Worm (Caenorhabditis elegans) whole organism, young adult: ENCODE measurements around the gene F26D2.14.

Experiments
- B0019.2 ChIP-seq: fragments of 200-800 bp; sonication (Bioruptor generic); conservative IDR thresholded peaks from 2 replicates; pipeline ENCODE4 v1.3.6; 2022; ENCODE audit warnings: missing genetic modification reagents, missing genetic modification characterization, missing compliant biosample characterization
- B0035.1 ChIP-seq: sonication (generic microtip); optimal IDR thresholded peaks from 2 replicates; lab custom pipeline; 2016; ENCODE audit warnings: missing genetic modification characterization, mild to moderate bottlenecking, missing compliant biosample characterization, missing genotype, missing genetic modification reagents
- C06A6.2 ChIP-seq: fragments of 200-800 bp; sonication (Bioruptor generic); conservative IDR thresholded peaks from 2 replicates; pipeline ENCODE4 v1.3.6; 2022; ENCODE audit warnings: missing genetic modification characterization, missing compliant biosample characterization
- C17E4.6 ChIP-seq: fragments of 200-800 bp; sonication (Bioruptor generic); IDR thresholded peaks from 2 replicates; pipeline ENCODE4 v1.3.6; 2022; ENCODE audit warnings: missing genetic modification reagents, missing genetic modification characterization, missing compliant biosample characterization
- F22D6.2 ChIP-seq: sonication (generic microtip); optimal IDR thresholded peaks from 2 replicates; lab custom pipeline; 2016; ENCODE audit warnings: mild to moderate bottlenecking, missing genetic modification characterization, missing compliant biosample characterization
- F37B4.10 ChIP-seq: fragments of 200-800 bp; sonication (Bioruptor generic); IDR thresholded peaks from 2 replicates; pipeline ENCODE4 v1.3.6; 2022; ENCODE audit warnings: missing genetic modification characterization, missing compliant biosample characterization
- F39B2.1 ChIP-seq: fragments of 200-800 bp; sonication (Bioruptor generic); IDR thresholded peaks from 2 replicates; pipeline ENCODE4 v1.3.6; 2022; ENCODE audit warnings: missing genetic modification reagents, missing genetic modification characterization, missing compliant biosample characterization
- F52B5.7 ChIP-seq: sonication (generic microtip); optimal IDR thresholded peaks from 2 replicates; lab custom pipeline; 2016; ENCODE audit warnings: mild to moderate bottlenecking, missing genetic modification characterization, missing compliant biosample characterization
- F57C9.4 ChIP-seq: sonication (generic microtip); optimal IDR thresholded peaks from 2 replicates; lab custom pipeline; 2017; ENCODE audit warnings: mild to moderate bottlenecking, missing genetic modification characterization, missing compliant biosample characterization
- K12H6.12 ChIP-seq: fragments of 200-800 bp; sonication (Bioruptor generic); optimal IDR thresholded peaks from 2 replicates; lab custom pipeline; 2018; ENCODE audit warnings: mild to moderate bottlenecking, missing genetic modification characterization, missing compliant biosample characterization
- Y53F4B.3 ChIP-seq: fragments of 200-800 bp; sonication (Bioruptor generic); IDR thresholded peaks from 2 replicates; pipeline ENCODE4 v1.3.6; 2022; ENCODE audit warnings: missing genetic modification reagents, missing genetic modification characterization, missing compliant biosample characterization
- Y56A3A.18 ChIP-seq: fragments of 200-800 bp; sonication (Bioruptor generic); IDR thresholded peaks from 2 replicates; pipeline ENCODE4 v1.3.6; 2022; ENCODE audit warnings: missing genetic modification reagents, missing genetic modification characterization, missing compliant biosample characterization
- Y67H2A.10 ChIP-seq: fragments of 200-800 bp; sonication (Bioruptor generic); conservative IDR thresholded peaks from 2 replicates; pipeline ENCODE4 v1.3.6; 2022; ENCODE audit warnings: missing genetic modification reagents, missing genetic modification characterization, missing compliant biosample characterization
- Y79H2A.3 ChIP-seq: fragments of 200-800 bp; sonication (Bioruptor generic); conservative IDR thresholded peaks from 2 replicates; pipeline ENCODE4 v1.3.6; 2022; ENCODE audit warnings: missing genetic modification reagents, missing genetic modification characterization, missing compliant biosample characterization
- akir-1 ChIP-seq: fragments of 200-800 bp; sonication (Bioruptor generic); optimal IDR thresholded peaks from 2 replicates; lab custom pipeline; 2018; ENCODE audit warnings: mild to moderate bottlenecking, missing genetic modification characterization, moderate library complexity, missing compliant biosample characterization
- ama-1 ChIP-seq, 3 experiments: fragments of 150-350 bp in 1 of 3; sonication (generic microtip) in 2 of 3; optimal IDR thresholded peaks; 2 replicates each; lab custom pipeline; 2014 to 2018; ENCODE audit warnings: missing biosample characterization in 2 of 3, missing genetic modification characterization in 2 of 3, missing genetic modification reagents in 2 of 3
- attf-5 ChIP-seq: fragments of 200-800 bp; sonication (Bioruptor generic); optimal IDR thresholded peaks from 2 replicates; lab custom pipeline; 2018; ENCODE audit warnings: mild to moderate bottlenecking, missing genetic modification characterization, missing compliant biosample characterization
- attf-6 ChIP-seq: fragments of 200-800 bp; sonication (Bioruptor generic); IDR thresholded peaks from 2 replicates; pipeline ENCODE4 v1.3.6; 2022; ENCODE audit warnings: missing genetic modification reagents, missing genetic modification characterization, missing compliant biosample characterization
- cebp-1 ChIP-seq, 2 experiments: fragments of 200-800 bp in 1 of 2; sonication (Bioruptor generic) in 1 of 2; sonication (generic microtip) in 1 of 2; IDR thresholded peaks in 1 of 2; optimal IDR thresholded peaks in 1 of 2; 2 replicates each; pipeline versions ENCODE4 v1.3.6 to Lab custom; 2017 to 2022; ENCODE audit warnings: missing compliant biosample characterization in 2 of 2, missing genetic modification characterization in 2 of 2, mild to moderate bottlenecking in 1 of 2, missing genetic modification reagents in 1 of 2, moderate library complexity in 1 of 2
- ceh-100 ChIP-seq: fragments of 200-800 bp; sonication (Bioruptor generic); IDR thresholded peaks from 2 replicates; pipeline ENCODE4 v1.3.6; 2022; ENCODE audit warnings: missing genetic modification reagents, missing genetic modification characterization, missing compliant biosample characterization
- ceh-40 ChIP-seq: fragments of 200-800 bp; sonication (Bioruptor generic); IDR thresholded peaks from 2 replicates; pipeline ENCODE4 v1.3.6; 2022; ENCODE audit warnings: missing genetic modification characterization, missing compliant biosample characterization
- ceh-79 ChIP-seq: sonication (generic microtip); optimal IDR thresholded peaks from 2 replicates; lab custom pipeline; 2017; ENCODE audit warnings: mild to moderate bottlenecking, missing genetic modification characterization, missing compliant biosample characterization
- dpff-1 ChIP-seq: sonication (generic microtip); optimal IDR thresholded peaks from 2 replicates; lab custom pipeline; 2017; ENCODE audit warnings: mild to moderate bottlenecking, missing genetic modification characterization, missing compliant biosample characterization
- dpl-1 ChIP-seq: fragments of 150-350 bp; optimal IDR thresholded peaks from 2 replicates; lab custom pipeline; 2014; ENCODE audit warnings: missing biosample characterization, missing genetic modification reagents, missing genetic modification characterization
- efl-1 ChIP-seq: fragments of 150-350 bp; optimal IDR thresholded peaks from 2 replicates; lab custom pipeline; 2014; ENCODE audit warnings: missing biosample characterization, missing genetic modification reagents, missing genetic modification characterization
- egl-18 ChIP-seq: fragments of 200-800 bp; sonication (Bioruptor generic); IDR thresholded peaks from 2 replicates; pipeline ENCODE4 v1.3.6; 2022; ENCODE audit warnings: missing genetic modification reagents, missing genetic modification characterization, missing compliant biosample characterization
- ekl-4 ChIP-seq: fragments of 200-800 bp; sonication (Bioruptor generic); IDR thresholded peaks from 2 replicates; pipeline ENCODE4 v1.3.6; 2022; ENCODE audit warnings: missing genetic modification reagents, missing genetic modification characterization, missing compliant biosample characterization
- fkh-3 ChIP-seq: sonication (generic microtip); optimal IDR thresholded peaks from 2 replicates; lab custom pipeline; 2016; ENCODE audit warnings: mild to moderate bottlenecking, missing genetic modification characterization, missing compliant biosample characterization
- him-1 ChIP-seq: sonication (generic microtip); optimal IDR thresholded peaks from 2 replicates; lab custom pipeline; 2016; ENCODE audit warnings: missing genotype, missing genetic modification reagents, missing genetic modification characterization, missing compliant biosample characterization
- hrde-1 ChIP-seq: sonication (generic microtip); optimal IDR thresholded peaks from 2 replicates; lab custom pipeline; 2016; ENCODE audit warnings: missing genetic modification characterization, mild to moderate bottlenecking, missing compliant biosample characterization, moderate library complexity, missing genotype, missing genetic modification reagents, borderline replicate concordance
- lin-26 ChIP-seq: fragments of 200-800 bp; sonication (Bioruptor generic); IDR thresholded peaks from 2 replicates; pipeline ENCODE4 v1.3.6; 2022; ENCODE audit warnings: missing genetic modification reagents, missing genetic modification characterization, missing compliant biosample characterization
- lin-40 ChIP-seq: sonication (generic microtip); optimal IDR thresholded peaks from 2 replicates; lab custom pipeline; 2016; ENCODE audit warnings: missing genetic modification characterization, mild to moderate bottlenecking, missing compliant biosample characterization, missing genotype, missing genetic modification reagents
- lsl-1 ChIP-seq: fragments of 200-800 bp; sonication (Bioruptor generic); optimal IDR thresholded peaks from 2 replicates; lab custom pipeline; 2018; ENCODE audit warnings: mild to moderate bottlenecking, missing genetic modification characterization, moderate library complexity, missing compliant biosample characterization
- madf-10 ChIP-seq: sonication (generic microtip); optimal IDR thresholded peaks from 2 replicates; lab custom pipeline; 2016; ENCODE audit warnings: mild to moderate bottlenecking, missing genetic modification characterization, missing compliant biosample characterization
- nhr-120 ChIP-seq: fragments of 200-800 bp; sonication (Bioruptor generic); IDR thresholded peaks from 2 replicates; pipeline ENCODE4 v1.3.6; 2022; ENCODE audit warnings: missing genetic modification characterization, missing compliant biosample characterization
- nhr-80 ChIP-seq: sonication (generic microtip); optimal IDR thresholded peaks from 2 replicates; lab custom pipeline; 2016; ENCODE audit warnings: missing genetic modification characterization, missing compliant biosample characterization
- nhr-90 ChIP-seq: sonication (generic microtip); optimal IDR thresholded peaks from 2 replicates; lab custom pipeline; 2016; ENCODE audit warnings: missing genotype, mild to moderate bottlenecking, missing genetic modification characterization, missing compliant biosample characterization
- rcor-1 ChIP-seq: fragments of 200-800 bp; sonication (Bioruptor generic); IDR thresholded peaks from 2 replicates; pipeline ENCODE4 v1.3.6; 2022; ENCODE audit warnings: missing genetic modification reagents, missing genetic modification characterization, missing compliant biosample characterization
- repo-1 ChIP-seq: sonication (generic microtip); optimal IDR thresholded peaks from 2 replicates; lab custom pipeline; 2017; ENCODE audit warnings: mild to moderate bottlenecking, missing genetic modification characterization, missing compliant biosample characterization
- sdz-38 ChIP-seq: sonication (generic microtip); optimal IDR thresholded peaks from 2 replicates; lab custom pipeline; 2016; ENCODE audit warnings: missing genotype, missing genetic modification characterization, missing compliant biosample characterization
- sea-2 ChIP-seq: fragments of 200-800 bp; sonication (Bioruptor generic); IDR thresholded peaks from 2 replicates; pipeline ENCODE4 v1.3.6; 2022; ENCODE audit warnings: missing genetic modification characterization, missing compliant biosample characterization
- snpc-1.3 ChIP-seq: sonication (generic microtip); optimal IDR thresholded peaks from 2 replicates; lab custom pipeline; 2017; ENCODE audit warnings: missing genetic modification characterization, mild to moderate bottlenecking, missing compliant biosample characterization, antibody characterized with exemption, moderate library complexity, missing genotype, missing genetic modification reagents; ENCODE audit not compliant: insufficient read depth
- snpc-3.4 ChIP-seq: sonication (generic microtip); optimal IDR thresholded peaks from 2 replicates; lab custom pipeline; 2017; ENCODE audit warnings: missing genetic modification characterization, mild to moderate bottlenecking, missing compliant biosample characterization, antibody characterized with exemption, moderate library complexity, missing genotype, missing genetic modification reagents
- somi-1 ChIP-seq: fragments of 200-800 bp; sonication (Bioruptor generic); optimal IDR thresholded peaks from 2 replicates; lab custom pipeline; 2018; ENCODE audit warnings: mild to moderate bottlenecking, missing genetic modification characterization, missing compliant biosample characterization
- sptf-2 ChIP-seq: fragments of 200-800 bp; sonication (Bioruptor generic); optimal IDR thresholded peaks from 2 replicates; lab custom pipeline; 2018; ENCODE audit warnings: mild to moderate bottlenecking, missing genetic modification characterization, missing compliant biosample characterization
- zim-3 ChIP-seq: sonication (generic microtip); optimal IDR thresholded peaks from 2 replicates; lab custom pipeline; 2017; ENCODE audit warnings: mild to moderate bottlenecking, missing genetic modification characterization, moderate library complexity, missing compliant biosample characterization
- ztf-18 ChIP-seq: sonication (generic microtip); optimal IDR thresholded peaks from 2 replicates; lab custom pipeline; 2016; ENCODE audit warnings: missing genotype, mild to moderate bottlenecking, missing genetic modification characterization, missing compliant biosample characterization
- ztf-28 ChIP-seq: fragments of 200-800 bp; sonication (Bioruptor generic); IDR thresholded peaks from 2 replicates; pipeline ENCODE4 v1.3.6; 2022; ENCODE audit warnings: missing genetic modification reagents, missing genetic modification characterization, missing compliant biosample characterization
- ztf-6 ChIP-seq: fragments of 200-800 bp; sonication (Bioruptor generic); IDR thresholded peaks from 2 replicates; pipeline ENCODE4 v1.3.6; 2022; ENCODE audit warnings: missing genetic modification reagents, missing genetic modification characterization, missing compliant biosample characterization

Gene F26D2.14

ce11 chrV:16401519-16401918, 34.1 kb upstream of the F26D2.14 start, which contains the start of gene F13A7.14 (continued):
- TF ChIP-seq ceh-100 (GFP tag; lab: Robert Waterston, UW) (0 out of 2 replicates have a peak, but pooled peaks have one; percentile 38), K12H6.12 (peak; percentile 42), somi-1 (GFP tag; lab: Kevin White, UChicago) (peak; percentile 2), lin-40 (tag; lab: Kevin White, UChicago) (no peak), nhr-80 (tag; lab: Kevin White, UChicago) (no peak), F22D6.2 (tag; lab: Kevin White, UChicago) (peak; percentile 36), ceh-40 (GFP tag; lab: Robert Waterston, UW) (no peak), Y56A3A.18 (no peak), fkh-3 (tag; lab: Kevin White, UChicago) (no peak), lin-26 (GFP tag; lab: Robert Waterston, UW) (no peak), madf-10 (peak; percentile 42), Y79H2A.3 (GFP tag; lab: Robert Waterston, UW) (no peak), nhr-90 (no peak), B0035.1 (no peak), F37B4.10 (GFP tag; lab: Robert Waterston, UW) (no peak), attf-5 (GFP tag; lab: Kevin White, UChicago) (no peak), ztf-28 (GFP tag; lab: Robert Waterston, UW) (no peak), Y53F4B.3 (GFP tag; lab: Robert Waterston, UW) (no peak), efl-1 (GFP tag; lab: Kevin White, UChicago) (peak; percentile 73), snpc-1.3 (peak; percentile 39), attf-6 (peak; percentile 76), F52B5.7 (tag; lab: Kevin White, UChicago) (no peak), akir-1 (GFP tag; lab: Kevin White, UChicago) (peak; percentile 61), sptf-2 (GFP tag; lab: Kevin White, UChicago) (no peak), C17E4.6 (GFP tag; lab: Robert Waterston, UW) (no peak), snpc-3.4 (peak; percentile 31), cebp-1 (GFP tag; IDR thresholded peaks at IDR 0.05; lab: Robert Waterston, UW) (no peak), cebp-1 (tag; optimal IDR thresholded peaks at IDR 0.05; lab: Kevin White, UChicago) (peak; percentile 39), ztf-6 (no peak), rcor-1 (GFP tag; lab: Robert Waterston, UW) (peak; percentile 70), ceh-79 (tag; lab: Kevin White, UChicago) (no peak), sdz-38 (tag; lab: Kevin White, UChicago) (no peak), him-1 (tag; lab: Kevin White, UChicago) (no peak), zim-3 (tag; lab: Kevin White, UChicago) (no peak), repo-1 (no peak), nhr-120 (GFP tag; lab: Robert Waterston, UW) (no peak), hrde-1 (tag; lab: Kevin White, UChicago) (no peak), lsl-1 (peak; percentile 36), F57C9.4 (tag; lab: Kevin White, UChicago) (no peak), ekl-4 (GFP tag; lab: Robert Waterston, UW) (no peak), F39B2.1 (GFP tag; lab: Robert Waterston, UW) (no peak), B0019.2 (GFP tag; lab: Robert Waterston, UW) (no peak), Y67H2A.10 (GFP tag; lab: Robert Waterston, UW) (no peak), sea-2 (GFP tag; lab: Robert Waterston, UW) (no peak), ama-1 (optimal IDR thresholded peaks at IDR 0.05; lab: Kevin White, UChicago) (no peak), ama-1 (GFP tag; optimal IDR thresholded peaks at IDR 0.05; lab: Kevin White, UChicago) (no peak), dpl-1 (peak; percentile 84), egl-18 (no peak), ztf-18 (tag; lab: Kevin White, UChicago) (no peak), dpff-1 (tag; lab: Kevin White, UChicago) (no peak), C06A6.2 (GFP tag; lab: Robert Waterston, UW) (no peak; the same call in 1 of the 2 replicates)
